Fruit fly (Drosophila melanogaster) S2 (cell line): ENCODE data around the gene Or71a.

Experiments used
- CG8478 ChIP-seq: fragments of >200 bp; optimal IDR thresholded peaks from 2 replicates; lab custom pipeline; 2018
- CTCF ChIP-seq, 2 experiments: fragments of >200 bp; optimal IDR thresholded peaks; 2 replicates each; lab custom pipeline; 2018

Or71a gene

DNA sequence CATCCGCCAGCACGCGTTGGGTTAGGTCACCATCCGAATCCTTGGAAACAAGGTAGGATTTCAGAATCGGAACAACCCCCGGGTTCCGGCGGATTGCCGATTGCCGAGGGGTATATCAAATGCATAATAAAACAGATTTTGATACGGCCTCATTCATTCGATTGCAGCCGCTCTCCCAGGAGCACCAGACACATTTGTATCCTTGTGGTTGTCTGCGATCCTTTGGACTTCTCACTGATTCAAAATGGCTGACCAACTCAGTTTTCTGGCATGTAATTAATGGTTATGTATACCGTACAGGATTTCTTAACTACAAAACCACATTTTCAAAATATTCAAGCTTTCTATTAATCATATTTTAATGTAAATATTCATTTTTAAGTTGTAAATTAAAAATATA, 30.6 kb downstream of the Or71a start:
- TF ChIP-seq CTCF (optimal IDR thresholded peaks at IDR 0.05; lab: Kevin White, UChicago) (no peak), CG8478 (no peak)

DNA sequence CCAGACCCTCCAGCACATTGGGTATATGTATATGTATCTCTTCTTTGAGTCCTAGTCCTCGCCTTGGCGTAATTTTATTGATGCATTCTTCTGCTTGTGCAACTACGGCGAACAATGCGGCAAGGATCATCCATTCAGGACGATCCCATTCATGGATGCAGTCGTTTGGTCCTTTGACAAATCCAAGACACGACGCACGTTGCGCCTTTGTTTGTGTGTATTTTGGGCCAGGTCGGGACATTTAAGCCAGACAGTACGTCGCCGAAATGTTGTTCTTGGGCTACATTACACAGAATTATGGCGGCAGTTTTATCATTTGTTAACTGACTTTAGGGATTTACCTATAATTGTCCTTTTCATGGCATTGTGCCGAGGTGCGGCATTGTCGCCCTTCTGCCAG, 33.1 kb downstream of the Or71a start:
- no peak for TF ChIP-seq CG8478
- TF ChIP-seq CTCF (optimal IDR thresholded peaks at IDR 0.05; lab: Kevin White, UChicago) = no peak

DNA sequence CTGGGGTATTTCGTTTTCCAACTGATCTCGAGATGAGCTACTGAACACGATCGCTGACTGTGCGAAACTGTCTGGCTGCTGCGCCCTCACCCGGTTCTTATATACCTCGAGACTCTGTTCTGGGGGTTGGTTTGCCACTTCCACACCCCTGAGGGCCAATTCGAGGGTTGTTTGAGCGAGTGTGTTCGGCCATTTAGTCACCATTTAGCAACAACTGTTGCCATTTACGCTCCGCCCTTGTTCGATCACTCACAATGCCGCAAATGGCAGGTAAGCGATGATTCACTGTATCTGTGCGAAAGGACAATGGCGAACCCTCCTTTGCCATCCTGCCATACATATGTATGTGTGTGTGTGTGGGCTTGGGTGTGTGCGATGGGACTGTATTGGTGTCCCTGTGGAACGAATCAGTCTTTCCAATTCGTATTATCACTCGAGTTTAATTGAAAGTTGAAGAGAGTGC, 34.3 kb downstream of the Or71a start, which contains the start of gene ind:
TSS of gene ind (minus strand) at position 51 of the 463 bp plus-strand sequence.
- TF ChIP-seq CG8478 = no peak
- no peak for TF ChIP-seq CTCF (optimal IDR thresholded peaks at IDR 0.05; lab: Kevin White, UChicago)

DNA sequence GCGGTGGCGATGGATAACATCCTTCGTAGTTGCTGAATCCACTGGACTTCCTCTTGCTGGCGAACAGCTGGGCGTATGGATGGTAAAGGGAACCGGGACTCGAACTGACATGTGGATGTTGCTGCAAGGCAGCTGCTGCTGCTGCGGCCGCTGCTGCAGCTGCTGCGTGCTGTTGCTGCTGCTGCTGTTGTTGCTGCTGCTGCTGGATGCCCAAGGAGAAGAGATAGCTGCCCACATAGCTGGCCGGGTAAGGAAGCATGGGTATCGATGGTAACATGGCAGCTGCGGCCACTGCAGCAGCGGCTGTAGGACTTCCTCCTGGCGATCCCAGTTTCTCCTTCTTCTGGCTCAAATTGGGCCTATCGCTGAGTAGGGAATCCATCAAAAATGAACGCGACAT, 34.8 kb downstream of the Or71a start:
- no peak for TF ChIP-seq CG8478
- TF ChIP-seq CTCF (optimal IDR thresholded peaks at IDR 0.05; lab: Kevin White, UChicago) = no peak

DNA sequence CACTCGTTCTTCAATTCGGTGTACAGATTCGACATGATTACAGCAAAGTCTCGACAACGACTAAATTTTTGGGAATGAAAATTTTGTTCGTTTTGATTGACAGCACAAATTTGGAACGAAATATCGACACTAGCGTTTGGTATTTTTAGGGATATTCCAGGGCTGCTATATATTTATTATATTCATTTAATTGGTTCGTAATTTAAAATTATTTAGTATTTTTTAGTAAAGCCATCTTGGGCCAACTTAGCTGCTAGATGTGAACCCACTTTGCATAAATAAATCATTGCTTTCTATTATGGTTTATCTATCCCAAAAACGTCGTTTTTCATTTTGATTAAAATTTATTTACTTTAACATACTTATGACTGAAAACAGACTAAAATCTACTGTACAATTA, 35.8 kb downstream of the Or71a start, which contains the start of gene Rpn12R:
TSS of gene Rpn12R (minus strand) at position 101 of the 400 bp plus-strand sequence.
- TF ChIP-seq CG8478 = no peak
- no peak for TF ChIP-seq CTCF (optimal IDR thresholded peaks at IDR 0.05; lab: Kevin White, UChicago)

DNA sequence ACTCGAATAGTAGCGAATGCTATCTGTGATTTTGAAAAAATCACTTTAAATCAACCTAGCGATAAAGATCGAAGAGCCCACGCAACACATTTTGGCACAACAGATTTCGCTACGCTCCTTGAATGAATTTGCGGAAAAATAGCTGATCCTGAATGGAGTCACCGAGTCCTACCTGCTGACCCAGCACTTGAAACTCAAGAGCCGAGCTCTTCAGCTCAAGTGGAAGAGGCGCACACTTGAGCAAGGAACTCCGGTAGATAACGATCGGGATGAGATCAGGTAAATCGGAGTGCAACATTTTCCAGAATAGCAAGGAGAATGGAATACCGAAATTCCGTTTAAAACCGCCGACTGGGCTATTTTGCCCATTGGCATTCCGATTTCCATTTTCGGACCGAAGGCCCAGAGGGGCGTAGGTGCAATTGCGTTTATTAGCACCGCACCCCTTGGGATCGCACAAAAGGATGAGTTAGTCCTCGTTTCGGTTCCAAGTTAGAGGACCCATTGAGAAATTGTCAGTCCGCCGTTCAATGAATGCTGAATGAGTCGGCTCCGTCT, 37.8 kb downstream of the Or71a start:
- TF ChIP-seq CTCF (optimal IDR thresholded peaks at IDR 0.05; lab: Kevin White, UChicago) (no peak), CG8478 (no peak)

DNA sequence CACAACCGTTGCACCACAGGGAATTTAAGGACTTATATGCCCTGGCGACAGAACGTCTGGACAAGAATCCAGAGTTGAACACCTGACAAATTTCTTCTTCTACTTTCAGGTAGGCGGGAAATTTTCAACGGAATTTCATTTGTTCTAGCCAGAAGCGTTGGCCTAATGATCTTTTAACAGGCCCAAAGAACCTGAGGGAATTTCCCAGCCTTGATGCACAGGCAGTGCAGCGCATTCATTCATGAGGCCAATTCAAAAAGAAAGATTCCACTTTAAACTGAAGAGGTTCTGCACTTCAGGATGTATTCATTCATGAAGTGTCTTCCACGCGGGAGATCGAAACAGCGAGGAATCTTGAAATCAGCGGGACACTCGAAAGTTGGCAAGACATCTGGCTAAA, 38.7 kb downstream of the Or71a start:
- TF ChIP-seq CG8478 (no peak), CTCF (optimal IDR thresholded peaks at IDR 0.05; lab: Kevin White, UChicago) (no peak)

DNA sequence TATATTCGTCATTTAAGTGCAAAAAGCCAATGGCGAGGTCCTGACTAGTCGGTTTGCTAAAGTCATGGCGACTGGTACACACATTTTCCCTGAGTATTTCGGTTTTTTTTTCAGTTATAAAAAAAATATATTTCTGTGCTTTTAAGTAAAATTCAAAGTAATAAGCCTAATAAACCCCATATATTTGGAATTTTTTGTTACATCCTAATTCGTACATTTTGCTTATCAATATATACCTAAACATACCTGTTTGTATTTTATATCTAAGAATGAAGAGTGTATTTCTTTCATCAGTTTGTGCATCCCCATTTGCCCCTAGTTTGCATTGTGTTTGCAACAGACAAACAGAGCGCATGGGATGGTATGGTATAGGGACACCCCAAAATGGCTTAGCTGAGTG, 42.7 kb downstream of the Or71a start:
- TF ChIP-seq CTCF (optimal IDR thresholded peaks at IDR 0.05; lab: Kevin White, UChicago) (no peak), CG8478 (no peak)

DNA sequence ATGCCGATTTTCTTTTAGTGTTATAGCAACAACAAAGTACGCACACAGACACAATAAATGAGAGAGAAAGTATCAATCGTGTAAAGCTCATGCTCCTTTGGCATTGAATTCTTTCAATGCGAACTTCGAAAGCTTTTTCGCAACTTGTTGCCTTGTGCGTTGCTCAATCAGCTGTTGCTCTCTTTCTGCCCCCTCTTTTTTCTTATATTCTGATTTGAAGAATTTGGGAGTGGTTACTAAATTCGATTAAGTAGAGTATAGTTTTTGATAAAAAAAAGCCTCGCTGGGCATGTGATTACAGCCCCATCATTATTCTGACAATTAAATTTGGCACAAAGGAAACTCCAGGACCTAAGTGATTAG, 43.6 kb downstream of the Or71a start:
- no peak for TF ChIP-seq CTCF (optimal IDR thresholded peaks at IDR 0.05; lab: Kevin White, UChicago)
- TF ChIP-seq CG8478 = no peak

DNA sequence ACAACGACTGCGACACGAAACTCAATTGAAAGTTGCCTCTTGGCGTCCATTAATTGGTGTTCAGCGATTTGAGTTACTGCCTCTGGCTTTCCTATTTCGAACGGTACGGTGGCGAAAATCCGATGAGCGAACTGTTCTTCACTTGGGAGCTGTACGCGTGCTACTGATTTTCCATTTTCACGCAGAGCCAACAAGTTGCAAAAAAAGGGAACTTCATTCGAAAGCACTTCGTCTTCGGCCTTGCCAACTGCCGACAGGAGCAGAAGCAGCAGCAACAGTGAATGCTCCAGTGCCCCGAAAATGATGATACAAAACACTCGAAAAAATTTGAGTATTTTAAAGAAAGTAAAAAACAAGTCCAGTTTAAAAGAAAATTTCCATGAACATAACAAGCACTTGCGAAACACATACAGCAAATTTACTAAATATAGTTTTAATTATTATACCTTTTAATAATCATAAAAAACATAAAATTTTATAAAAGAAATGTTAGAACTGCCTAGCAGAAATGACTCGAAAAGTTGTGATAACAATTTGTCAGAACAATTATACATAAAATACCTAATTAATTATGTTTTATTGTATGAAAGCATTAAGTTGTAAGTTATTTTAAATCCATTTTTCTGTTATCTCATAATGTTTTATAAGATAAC, 44.1 kb downstream of the Or71a start:
- TF ChIP-seq CTCF (optimal IDR thresholded peaks at IDR 0.05; lab: Kevin White, UChicago) = no peak

DNA sequence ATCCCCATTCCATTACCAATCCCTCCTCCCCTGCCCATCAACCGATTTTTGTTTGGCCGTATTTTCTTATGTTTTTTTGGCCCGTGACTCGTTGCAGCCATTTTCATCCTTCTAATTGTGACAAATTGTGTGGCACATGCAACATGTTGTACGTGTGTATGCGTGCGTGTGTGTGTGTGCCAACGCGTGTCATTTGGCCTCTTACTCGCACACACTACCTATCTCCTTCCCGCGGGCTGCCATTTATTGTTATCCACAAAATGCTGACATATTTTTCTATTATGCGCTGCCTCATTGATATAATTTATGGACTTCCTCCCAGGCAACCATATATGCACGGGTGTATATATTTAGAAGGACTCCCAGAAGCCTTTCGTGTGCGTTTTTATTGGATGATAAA, 46.5 kb downstream of the Or71a start:
- no peak for TF ChIP-seq CTCF (optimal IDR thresholded peaks at IDR 0.05; lab: Kevin White, UChicago)
- TF ChIP-seq CG8478 = no peak
